Worm (Caenorhabditis elegans) whole organism, L3 larva: ENCODE results near the gene Y39A1A.16.

Experiments used
- nhr-77 ChIP-seq: fragments of 150-350 bp; optimal IDR thresholded peaks from 2 replicates; lab custom pipeline; 2014; ENCODE audit warnings: missing biosample characterization, missing genetic modification characterization
- pha-4 ChIP-seq: fragments of 150-350 bp; optimal IDR thresholded peaks from 2 replicates; lab custom pipeline; 2014; ENCODE audit warnings: missing biosample characterization, missing genetic modification reagents, missing genetic modification characterization
- skn-1 ChIP-seq: fragments of 150-350 bp; optimal IDR thresholded peaks from 2 replicates; lab custom pipeline; 2014; ENCODE audit warnings: missing biosample characterization, missing genetic modification characterization
- tbx-2 ChIP-seq: sonication (generic microtip); optimal IDR thresholded peaks from 2 replicates; lab custom pipeline; 2016; ENCODE audit warnings: mild to moderate bottlenecking, missing genetic modification characterization, missing compliant biosample characterization

ce11 chrIII:10671894-10672293 lies 7.2 kb upstream of the Y39A1A.16 start:
- TF ChIP-seq nhr-77 (tag; lab: Kevin White, UChicago) (no peak), pha-4 (tag; lab: Kevin White, UChicago) (no peak), tbx-2 (tag; lab: Kevin White, UChicago) (no peak), skn-1 (tag; lab: Kevin White, UChicago) (no peak)
